Fruit fly (Drosophila melanogaster): ENCODE results near the gene CG32225.

The CG32225 gene

DNA sequence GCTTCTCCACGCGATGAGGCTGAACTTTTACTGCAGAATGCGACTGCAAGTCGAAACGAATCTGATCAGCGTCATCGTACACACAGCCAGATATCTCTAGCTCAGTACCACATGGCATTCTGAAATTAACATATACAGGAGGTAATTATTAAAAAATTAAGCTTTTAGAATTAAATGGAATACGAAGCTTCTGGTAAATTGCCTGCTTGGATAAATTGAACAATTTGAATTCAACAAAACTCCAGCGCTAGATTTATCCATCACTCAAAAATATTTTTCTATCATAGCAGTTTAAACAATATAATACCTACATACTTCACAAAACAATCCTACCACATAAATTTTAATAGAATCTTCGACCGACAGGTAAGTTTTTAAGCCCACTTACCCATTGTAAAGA is 7.0 kb downstream of the CG32225 start, which contains the start of gene SCCRO4:
Gene SCCRO4 (plus strand): TSS at position 301 of the 400 bp plus-strand sequence.
- TF ChIP-seq Ets98B (GFP tag; IDR thresholded peaks at IDR 0.05) (no peak), CG4496 (GFP tag; IDR thresholded peaks at IDR 0.05) (no peak), CG15710 (tag; optimal IDR thresholded peaks at IDR 0.05) (no peak), CG9948 (tag; optimal IDR thresholded peaks at IDR 0.05) (no peak), CG14655 (GFP tag; optimal IDR thresholded peaks at IDR 0.05) (no peak), Pif1B (GFP tag; optimal IDR thresholded peaks at IDR 0.05) (no peak), CG10348 (GFP tag; IDR thresholded peaks at IDR 0.05) (no peak), D1 (tag; optimal IDR thresholded peaks at IDR 0.05) (no peak), CG34367 (tag; optimal IDR thresholded peaks at IDR 0.05) (no peak), CG13204 (GFP tag; optimal IDR thresholded peaks at IDR 0.05) (no peak), CG17806 (tag; optimal IDR thresholded peaks at IDR 0.05) (no peak), rn (GFP tag; IDR thresholded peaks at IDR 0.05) (no peak), CG8159 (tag; optimal IDR thresholded peaks at IDR 0.05) (no peak)

DNA sequence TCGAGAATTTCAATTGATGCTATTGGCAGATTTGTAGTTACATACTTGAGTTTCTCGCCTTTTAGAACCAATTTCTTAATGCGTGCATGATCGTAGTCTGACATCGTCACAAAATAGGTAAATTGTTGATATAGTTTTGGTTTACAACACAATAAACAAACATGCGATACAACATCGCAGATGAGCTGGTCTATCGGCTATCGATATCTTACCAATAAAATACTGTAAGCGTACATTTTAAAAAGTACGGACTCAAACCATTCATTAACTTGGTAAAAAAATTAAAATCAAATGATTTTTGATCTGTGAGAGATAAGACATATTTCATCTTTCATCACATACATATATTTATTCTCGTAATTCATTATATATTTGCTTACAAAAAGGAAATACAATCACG is 9.3 kb downstream of the CG32225 start, which contains the start of gene FRG1:
Gene FRG1 (minus strand): TSS at position 175 of the 400 bp plus-strand sequence.
- TF ChIP-seq EcR (GFP tag; optimal IDR thresholded peaks at IDR 0.05), result no peak
- TF ChIP-seq CG9948 (tag; optimal IDR thresholded peaks at IDR 0.05), result no peak
- TF ChIP-seq CG34367 (tag; optimal IDR thresholded peaks at IDR 0.05), result no peak
- no peak for TF ChIP-seq Snoo (tag; optimal IDR thresholded peaks at IDR 0.05)
- TF ChIP-seq D1 (tag; optimal IDR thresholded peaks at IDR 0.05), result no peak
- TF ChIP-seq gl (tag; optimal IDR thresholded peaks at IDR 0.05), result no peak
- no peak for TF ChIP-seq CG8301 (tag; optimal IDR thresholded peaks at IDR 0.05)
- TF ChIP-seq CG32121 (GFP tag; IDR thresholded peaks at IDR 0.05), result no peak
- TF ChIP-seq CG12605 (GFP tag; IDR thresholded peaks at IDR 0.05), result no peak
- TF ChIP-seq rn (GFP tag; IDR thresholded peaks at IDR 0.05), result no peak
- no peak for TF ChIP-seq CG13204 (GFP tag; optimal IDR thresholded peaks at IDR 0.05)
- no peak for TF ChIP-seq CG15710 (tag; optimal IDR thresholded peaks at IDR 0.05)
- no peak for TF ChIP-seq CG17806 (tag; optimal IDR thresholded peaks at IDR 0.05)
- no peak for TF ChIP-seq CG10348 (GFP tag; IDR thresholded peaks at IDR 0.05)
- no peak for TF ChIP-seq fd96Ca (GFP tag; IDR thresholded peaks at IDR 0.05)
- no peak for TF ChIP-seq CG14655 (GFP tag; optimal IDR thresholded peaks at IDR 0.05)

DNA sequence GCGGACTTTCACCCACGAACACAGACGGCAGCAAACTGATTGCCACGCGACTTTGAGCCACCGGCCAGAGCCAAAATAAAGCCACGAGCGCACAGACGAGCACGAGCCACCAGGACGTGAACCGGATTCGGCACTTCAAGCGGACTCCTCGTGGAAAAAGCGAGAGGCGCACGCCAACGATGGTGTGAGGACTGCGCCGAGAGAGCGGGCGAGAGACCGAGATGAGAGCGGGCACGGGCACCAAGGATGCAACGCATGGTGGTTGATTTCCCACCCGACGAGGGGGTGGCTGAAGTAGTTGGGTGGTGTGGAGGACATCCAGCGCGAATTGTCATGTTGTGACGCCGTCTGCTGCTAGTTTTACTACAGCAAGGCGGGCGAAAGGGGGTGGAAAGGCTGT is 11.0 kb downstream of the CG32225 start, which contains the start of gene gogo:
Gene gogo (minus strand): TSS at position 39 of the 400 bp plus-strand sequence.
- no peak for TF ChIP-seq CG9948 (tag; optimal IDR thresholded peaks at IDR 0.05)
- no peak for TF ChIP-seq CG15710 (tag; optimal IDR thresholded peaks at IDR 0.05)
- TF ChIP-seq Snoo (tag; optimal IDR thresholded peaks at IDR 0.05), result no peak
- TF ChIP-seq CG4496 (GFP tag; IDR thresholded peaks at IDR 0.05), result no peak
- no peak for TF ChIP-seq rn (GFP tag; IDR thresholded peaks at IDR 0.05)
- no peak for TF ChIP-seq fd96Ca (GFP tag; IDR thresholded peaks at IDR 0.05)
- no peak for TF ChIP-seq Ets98B (GFP tag; IDR thresholded peaks at IDR 0.05)
- no peak for TF ChIP-seq CG14655 (GFP tag; optimal IDR thresholded peaks at IDR 0.05)
- TF ChIP-seq CG8301 (tag; optimal IDR thresholded peaks at IDR 0.05), result no peak
- no peak for TF ChIP-seq CG32121 (GFP tag; IDR thresholded peaks at IDR 0.05)
- TF ChIP-seq CG34367 (tag; optimal IDR thresholded peaks at IDR 0.05), result no peak
- TF ChIP-seq CG8159 (tag; optimal IDR thresholded peaks at IDR 0.05), result no peak
- no peak for TF ChIP-seq CG17806 (tag; optimal IDR thresholded peaks at IDR 0.05)
- TF ChIP-seq D1 (tag; optimal IDR thresholded peaks at IDR 0.05), result no peak
- TF ChIP-seq EcR (GFP tag; optimal IDR thresholded peaks at IDR 0.05), result no peak

- no peak for TF ChIP-seq EcR (GFP tag; optimal IDR thresholded peaks at IDR 0.05)
- TF ChIP-seq rn (GFP tag; IDR thresholded peaks at IDR 0.05), result no peak
- no peak for TF ChIP-seq CG15710 (tag; optimal IDR thresholded peaks at IDR 0.05)
- no peak for TF ChIP-seq Ets98B (GFP tag; IDR thresholded peaks at IDR 0.05)
- TF ChIP-seq CG9948 (tag; optimal IDR thresholded peaks at IDR 0.05), result no peak
- TF ChIP-seq CG8159 (tag; optimal IDR thresholded peaks at IDR 0.05), result no peak
- TF ChIP-seq CG34367 (tag; optimal IDR thresholded peaks at IDR 0.05), result no peak
- no peak for TF ChIP-seq CG14655 (GFP tag; optimal IDR thresholded peaks at IDR 0.05)
- TF ChIP-seq CG32121 (GFP tag; IDR thresholded peaks at IDR 0.05), result no peak
- no peak for TF ChIP-seq fd96Ca (GFP tag; IDR thresholded peaks at IDR 0.05)
Observed at dm6 chr3L:20287046-20287445, 19.0 kb downstream of the CG32225 start.

DNA sequence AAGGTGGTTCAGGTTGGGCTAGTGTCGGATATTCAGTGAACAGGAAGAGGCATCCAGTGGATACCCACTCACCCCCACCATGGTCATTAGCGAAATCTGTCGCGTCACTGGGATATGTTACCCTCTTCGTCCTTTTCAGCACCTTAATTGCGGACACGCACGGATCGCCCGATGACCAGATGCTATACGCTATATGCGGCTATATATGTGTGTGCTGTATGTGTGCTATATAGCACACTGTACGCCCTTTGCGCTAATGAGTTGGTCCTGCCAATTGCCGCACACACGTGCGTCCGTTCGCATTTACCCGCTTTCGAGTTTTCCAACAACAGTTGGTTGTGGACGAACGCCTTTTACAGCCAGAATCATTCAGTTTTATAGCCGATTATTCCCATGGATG is 24.8 kb downstream of the CG32225 start:
- no peak for TF ChIP-seq CG4496 (GFP tag; IDR thresholded peaks at IDR 0.05)
- TF ChIP-seq CG9948 (tag; optimal IDR thresholded peaks at IDR 0.05), result no peak
- no peak for TF ChIP-seq Ets98B (GFP tag; IDR thresholded peaks at IDR 0.05)
- no peak for TF ChIP-seq CG32121 (GFP tag; IDR thresholded peaks at IDR 0.05)
- no peak for TF ChIP-seq CG34367 (tag; optimal IDR thresholded peaks at IDR 0.05)
- TF ChIP-seq CG14655 (GFP tag; optimal IDR thresholded peaks at IDR 0.05), result no peak
- no peak for TF ChIP-seq D1 (tag; optimal IDR thresholded peaks at IDR 0.05)
- TF ChIP-seq Snoo (tag; optimal IDR thresholded peaks at IDR 0.05), result no peak
- TF ChIP-seq Pif1A (GFP tag; optimal IDR thresholded peaks at IDR 0.05), result no peak
- no peak for TF ChIP-seq rn (GFP tag; IDR thresholded peaks at IDR 0.05)
- TF ChIP-seq fd96Ca (GFP tag; IDR thresholded peaks at IDR 0.05), result no peak
- TF ChIP-seq CG12605 (GFP tag; IDR thresholded peaks at IDR 0.05), result no peak
- TF ChIP-seq CG13204 (GFP tag; optimal IDR thresholded peaks at IDR 0.05), result no peak
- no peak for TF ChIP-seq CG8159 (tag; optimal IDR thresholded peaks at IDR 0.05)
- no peak for TF ChIP-seq CG8301 (tag; optimal IDR thresholded peaks at IDR 0.05)
- TF ChIP-seq gl (tag; optimal IDR thresholded peaks at IDR 0.05), result no peak
- TF ChIP-seq Pif1B (GFP tag; optimal IDR thresholded peaks at IDR 0.05), result no peak
- TF ChIP-seq CG15710 (tag; optimal IDR thresholded peaks at IDR 0.05), result no peak
- no peak for TF ChIP-seq EcR (GFP tag; optimal IDR thresholded peaks at IDR 0.05)

DNA sequence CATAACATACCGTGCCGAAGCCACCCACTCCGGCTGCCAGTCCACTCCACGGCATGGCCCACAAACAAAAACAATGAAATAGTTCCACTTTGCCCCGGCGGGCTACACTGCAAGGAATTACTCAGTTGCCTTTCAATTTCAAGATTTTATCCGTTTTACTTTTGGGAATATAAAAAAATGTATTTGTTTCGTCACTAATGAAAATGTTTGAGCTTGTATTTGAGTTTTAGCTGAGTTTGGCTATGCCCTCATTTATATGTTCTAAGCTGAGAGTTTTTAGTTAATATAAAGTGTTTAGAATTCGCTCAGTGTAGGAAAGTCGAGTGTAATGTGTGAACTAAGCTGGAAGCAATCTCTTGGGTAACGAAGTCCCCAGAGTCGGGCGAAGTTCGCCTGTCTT is 29.5 kb downstream of the CG32225 start:
- TF ChIP-seq Ets98B (GFP tag; IDR thresholded peaks at IDR 0.05) (0 out of 2 replicates have a peak, but pooled peaks have one; percentile 48), CG14655 (GFP tag; optimal IDR thresholded peaks at IDR 0.05) (peak; percentile 47), fd96Ca (GFP tag; IDR thresholded peaks at IDR 0.05) (0 out of 3 replicates have a peak, but pooled peaks have one; percentile 35), Snoo (tag; optimal IDR thresholded peaks at IDR 0.05) (no peak), gl (tag; optimal IDR thresholded peaks at IDR 0.05) (no peak), CG4496 (GFP tag; IDR thresholded peaks at IDR 0.05) (no peak), CG32121 (GFP tag; IDR thresholded peaks at IDR 0.05) (0 out of 2 replicates have a peak, but pooled peaks have one; percentile 37), Pif1B (GFP tag; optimal IDR thresholded peaks at IDR 0.05) (peak; percentile 7), D1 (tag; optimal IDR thresholded peaks at IDR 0.05) (no peak), CG13204 (GFP tag; optimal IDR thresholded peaks at IDR 0.05) (no peak), CG10348 (GFP tag; IDR thresholded peaks at IDR 0.05) (no peak), Pif1A (GFP tag; optimal IDR thresholded peaks at IDR 0.05) (peak; percentile 43), CG8159 (tag; optimal IDR thresholded peaks at IDR 0.05) (peak; percentile 39)

All from whole organism, pupa.